Worm (Caenorhabditis elegans) whole organism, late embryonic: ENCODE data around the gene eea-1.

ENCODE experiments used
- ceh-2 ChIP-seq: sonication (generic microtip); optimal IDR thresholded peaks from 2 replicates; lab custom pipeline; 2016; ENCODE audit warnings: missing genotype, missing genetic modification characterization, missing compliant biosample characterization
- nhr-11 ChIP-seq: fragments of 150-350 bp; optimal IDR thresholded peaks from 2 replicates; lab custom pipeline; 2014; ENCODE audit warnings: missing biosample characterization, missing genetic modification characterization
- pha-4 ChIP-seq: fragments of 150-350 bp; optimal IDR thresholded peaks from 2 replicates; lab custom pipeline; 2018; ENCODE audit warnings: missing biosample characterization, missing genetic modification reagents, missing genetic modification characterization
- syd-9 ChIP-seq: sonication (generic microtip); optimal IDR thresholded peaks from 2 replicates; lab custom pipeline; 2016; ENCODE audit warnings: mild to moderate bottlenecking, missing genetic modification characterization, moderate library complexity, missing compliant biosample characterization

DNA sequence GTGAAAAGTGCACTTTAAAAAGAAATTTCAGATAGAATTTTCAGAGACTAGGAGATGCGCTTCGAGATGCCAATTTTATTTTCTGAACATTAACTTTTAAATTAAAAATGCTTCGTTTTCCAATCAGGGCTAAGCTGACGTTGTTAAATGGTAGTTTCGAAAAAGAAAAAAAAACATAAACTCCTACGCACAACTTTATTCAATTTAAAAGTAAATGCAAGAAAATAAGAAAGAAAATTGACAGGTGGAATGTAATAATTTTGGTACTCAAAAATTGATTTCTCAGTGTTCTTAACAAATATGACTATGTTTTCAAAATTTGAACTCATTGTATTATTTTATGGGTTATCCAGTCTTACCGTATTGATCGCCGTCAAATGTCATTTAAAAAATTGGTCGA lies 43.8 kb downstream of the eea-1 start, which contains the start of gene lurp-2:
- no peak for TF ChIP-seq pha-4 (tag; lab: Kevin White, UChicago)
- TF ChIP-seq nhr-11 (tag; lab: Kevin White, UChicago): no peak
- TF ChIP-seq syd-9: no peak
- TF ChIP-seq ceh-2: no peak
